Fruit fly (Drosophila melanogaster) whole organism, embryonic: ENCODE measurements around the gene Polr3E.

ENCODE experiments used
- Ada2b ChIP-seq: fragments of 200-800 bp; sonication (Bioruptor generic); IDR thresholded peaks from 2 replicates; pipeline ENCODE4 v1.3.6; 2022; ENCODE audit warnings: missing biosample characterization, missing genetic modification characterization
- Bdp1 ChIP-seq: fragments of 200-800 bp; sonication (Bioruptor generic); optimal IDR thresholded peaks from 3 replicates; lab custom pipeline; 2016; ENCODE audit warnings: missing biosample characterization, missing genetic modification characterization
- Bgb ChIP-seq: fragments of 200-800 bp; sonication (Bioruptor generic); IDR thresholded peaks from 2 replicates; pipeline ENCODE4 v1.3.6; 2022; ENCODE audit warnings: missing biosample characterization, missing genetic modification characterization; ENCODE audit not compliant: partially characterized antibody
- Blimp-1 ChIP-seq: fragments of 200-800 bp; sonication (Bioruptor generic); optimal IDR thresholded peaks from 3 replicates; lab custom pipeline; 2018; ENCODE audit warnings: missing biosample characterization, missing genetic modification characterization, mild to moderate bottlenecking, moderate library complexity, missing genetic modification reagents
- CG1233 ChIP-seq: fragments of 200-800 bp; sonication (Bioruptor generic); optimal IDR thresholded peaks from 4 replicates; lab custom pipeline; 2018; ENCODE audit warnings: missing biosample characterization, mild to moderate bottlenecking, missing genetic modification characterization
- CG12744 ChIP-seq: fragments of 200-800 bp; sonication (Bioruptor generic); optimal IDR thresholded peaks from 2 replicates; lab custom pipeline; 2016; ENCODE audit warnings: missing biosample characterization, missing genetic modification characterization
- CG13775 ChIP-seq: fragments of 200-800 bp; sonication (Bioruptor generic); optimal IDR thresholded peaks from 3 replicates; lab custom pipeline; 2017; ENCODE audit warnings: missing biosample characterization, mild to moderate bottlenecking, missing genetic modification characterization
- CG15073 ChIP-seq: fragments of 200-800 bp; sonication (Bioruptor generic); optimal IDR thresholded peaks from 2 replicates; lab custom pipeline; 2016; ENCODE audit warnings: missing biosample characterization, missing genetic modification characterization
- CG15514 ChIP-seq: fragments of 200-800 bp; sonication (Bioruptor generic); optimal IDR thresholded peaks from 3 replicates; lab custom pipeline; 2017; ENCODE audit warnings: missing biosample characterization, missing genetic modification characterization, mild to moderate bottlenecking, moderate library complexity, missing genetic modification reagents
- CG1603 ChIP-seq: fragments of 200-800 bp; sonication (Bioruptor generic); optimal IDR thresholded peaks from 2 replicates; lab custom pipeline; 2019; ENCODE audit warnings: missing biosample characterization, mild to moderate bottlenecking, missing genetic modification characterization, moderate library complexity
- CG18476 ChIP-seq: fragments of 200-800 bp; sonication (Bioruptor generic); optimal IDR thresholded peaks from 2 replicates; lab custom pipeline; 2016; ENCODE audit warnings: missing biosample characterization, mild to moderate bottlenecking, missing genetic modification characterization
- CG2202 ChIP-seq: fragments of 200-800 bp; sonication (Bioruptor generic); optimal IDR thresholded peaks from 2 replicates; lab custom pipeline; 2018; ENCODE audit warnings: missing biosample characterization, mild to moderate bottlenecking, missing genetic modification characterization
- CG32767 ChIP-seq: fragments of 200-800 bp; sonication (Bioruptor generic); IDR thresholded peaks from 2 replicates; pipeline ENCODE4 v1.3.6; 2022; ENCODE audit warnings: missing biosample characterization, missing genetic modification characterization
- CG3407 ChIP-seq: fragments of 200-800 bp; sonication (Bioruptor generic); optimal IDR thresholded peaks from 2 replicates; lab custom pipeline; 2018; ENCODE audit warnings: missing biosample characterization, mild to moderate bottlenecking, missing genetic modification characterization
- CG4282 ChIP-seq: fragments of 200-800 bp; sonication (Bioruptor generic); optimal IDR thresholded peaks from 2 replicates; lab custom pipeline; 2016; ENCODE audit warnings: missing biosample characterization, missing genetic modification characterization
- CG7987 ChIP-seq: fragments of 200-800 bp; sonication (Bioruptor generic); optimal IDR thresholded peaks from 2 replicates; lab custom pipeline; 2018; ENCODE audit warnings: missing biosample characterization, mild to moderate bottlenecking, missing genetic modification characterization, moderate library complexity
- CG9437 ChIP-seq: fragments of 200-800 bp; sonication (Bioruptor generic); optimal IDR thresholded peaks from 2 replicates; lab custom pipeline; 2018; ENCODE audit warnings: missing biosample characterization, mild to moderate bottlenecking, missing genetic modification characterization
- D19B ChIP-seq: fragments of 200-800 bp; sonication (Bioruptor generic); optimal IDR thresholded peaks from 2 replicates; lab custom pipeline; 2017; ENCODE audit warnings: missing biosample characterization, mild to moderate bottlenecking, missing genetic modification characterization
- Drgx ChIP-seq: fragments of 200-800 bp; sonication (Bioruptor generic); IDR thresholded peaks from 2 replicates; pipeline ENCODE4 v1.3.6; 2022; ENCODE audit warnings: missing biosample characterization, missing genetic modification characterization
- Ets97D ChIP-seq: fragments of 200-800 bp; sonication (Bioruptor generic); optimal IDR thresholded peaks from 3 replicates; lab custom pipeline; 2016; ENCODE audit warnings: missing biosample characterization, missing genetic modification characterization
- Lpt ChIP-seq: fragments of >200 bp; optimal IDR thresholded peaks from 2 replicates; lab custom pipeline; 2018; ENCODE audit warnings: missing biosample characterization, missing genetic modification characterization
- NC2β ChIP-seq: fragments of 200-800 bp; sonication (Bioruptor generic); optimal IDR thresholded peaks from 2 replicates; lab custom pipeline; 2016; ENCODE audit warnings: missing biosample characterization, missing genetic modification characterization
- NfI ChIP-seq: fragments of 200-800 bp; sonication (Bioruptor generic); optimal IDR thresholded peaks from 3 replicates; lab custom pipeline; 2018; ENCODE audit warnings: missing biosample characterization, mild to moderate bottlenecking, missing genetic modification characterization, moderate library complexity
- Optix ChIP-seq: fragments of 200-800 bp; sonication (Bioruptor generic); IDR thresholded peaks from 3 replicates; pipeline ENCODE4 v1.3.6; 2022; ENCODE audit warnings: missing biosample characterization, missing genetic modification characterization
- Pdp1 ChIP-seq, 2 experiments: fragments of 200-800 bp; sonication (Bioruptor generic); optimal IDR thresholded peaks; 3 replicates each; lab custom pipeline; 2016; ENCODE audit warnings: missing biosample characterization in 2 of 2, missing genetic modification characterization in 2 of 2, mild to moderate bottlenecking in 1 of 2, moderate library complexity in 1 of 2
- Poxn ChIP-seq: fragments of 200-800 bp; sonication (Bioruptor generic); IDR thresholded peaks from 2 replicates; pipeline ENCODE4 v1.3.6; 2022; ENCODE audit warnings: missing biosample characterization, missing genetic modification characterization
- Scr ChIP-seq: fragments of 200-800 bp; sonication (Bioruptor generic); IDR thresholded peaks from 2 replicates; pipeline ENCODE4 v1.3.6; 2022; ENCODE audit warnings: missing biosample characterization, missing genetic modification characterization; ENCODE audit not compliant: partially characterized antibody
- Spps ChIP-seq: fragments of 200-800 bp; sonication (Bioruptor generic); optimal IDR thresholded peaks from 2 replicates; lab custom pipeline; 2018; ENCODE audit warnings: missing biosample characterization, mild to moderate bottlenecking, missing genetic modification characterization
- Sry-β ChIP-seq: fragments of 200-800 bp; sonication (Bioruptor generic); optimal IDR thresholded peaks from 2 replicates; lab custom pipeline; 2018; ENCODE audit warnings: missing biosample characterization, mild to moderate bottlenecking, missing genetic modification characterization, moderate library complexity
- Sry-δ ChIP-seq: fragments of 200-800 bp; sonication (Bioruptor generic); optimal IDR thresholded peaks from 2 replicates; lab custom pipeline; 2016; ENCODE audit warnings: missing biosample characterization, missing genetic modification characterization
- Stat92E ChIP-seq, 3 experiments: fragments of >200 bp in 2 of 3; fragments of 200-800 bp in 1 of 3; sonication (Bioruptor generic) in 1 of 3; optimal IDR thresholded peaks; 2 replicates each; lab custom pipeline; 2017 to 2019; ENCODE audit warnings: missing biosample characterization in 3 of 3, missing genetic modification characterization in 3 of 3, mild to moderate bottlenecking in 1 of 3, moderate library complexity in 1 of 3
- ara ChIP-seq: fragments of 200-800 bp; sonication (Bioruptor generic); IDR thresholded peaks from 2 replicates; pipeline ENCODE4 v1.3.6; 2022; ENCODE audit warnings: missing biosample characterization, missing genetic modification characterization
- ato ChIP-seq: fragments of 200-800 bp; sonication (Bioruptor generic); IDR thresholded peaks from 2 replicates; pipeline ENCODE4 v1.3.6; 2022; ENCODE audit warnings: missing biosample characterization, missing genetic modification characterization; ENCODE audit not compliant: partially characterized antibody
- ci ChIP-seq: fragments of 200-800 bp; sonication (Bioruptor generic); IDR thresholded peaks from 3 replicates; pipeline ENCODE4 v1.3.6; 2022; ENCODE audit warnings: missing biosample characterization, missing genetic modification characterization
- da ChIP-seq: fragments of 200-800 bp; sonication (Bioruptor generic); optimal IDR thresholded peaks from 2 replicates; lab custom pipeline; 2016; ENCODE audit warnings: missing biosample characterization, missing genetic modification characterization
- dmrt99B ChIP-seq: fragments of 200-800 bp; sonication (Bioruptor generic); optimal IDR thresholded peaks from 2 replicates; lab custom pipeline; 2018; ENCODE audit warnings: missing biosample characterization, mild to moderate bottlenecking, missing genetic modification characterization, moderate library complexity
- en ChIP-seq: fragments of 200-800 bp; sonication (Bioruptor generic); optimal IDR thresholded peaks from 2 replicates; lab custom pipeline; 2016; ENCODE audit warnings: missing biosample characterization, missing genetic modification characterization
- ewg ChIP-seq: fragments of 200-800 bp; sonication (Bioruptor generic); optimal IDR thresholded peaks from 3 replicates; lab custom pipeline; 2017; ENCODE audit warnings: mild to moderate bottlenecking, missing biosample characterization, missing genetic modification reagents, missing genetic modification characterization
- ftz-f1 ChIP-seq: fragments of 200-800 bp; sonication (Bioruptor generic); optimal IDR thresholded peaks from 2 replicates; lab custom pipeline; 2016; ENCODE audit warnings: missing biosample characterization, missing genetic modification characterization
- h ChIP-seq: fragments of >200 bp; optimal IDR thresholded peaks from 2 replicates; lab custom pipeline; 2017
- luna ChIP-seq: fragments of 200-800 bp; sonication (Bioruptor generic); optimal IDR thresholded peaks from 2 replicates; lab custom pipeline; 2016; ENCODE audit warnings: missing biosample characterization, missing genetic modification characterization
- mam ChIP-seq: fragments of 200-800 bp; sonication (Bioruptor generic); optimal IDR thresholded peaks from 3 replicates; lab custom pipeline; 2016; ENCODE audit warnings: missing biosample characterization, missing genetic modification characterization
- nerfin-2 ChIP-seq: fragments of 200-800 bp; sonication (Bioruptor generic); IDR thresholded peaks from 2 replicates; pipeline ENCODE4 v1.3.6; 2022; ENCODE audit warnings: missing biosample characterization, missing genetic modification characterization; ENCODE audit not compliant: partially characterized antibody
- p53 ChIP-seq: fragments of 200-800 bp; sonication (Bioruptor generic); optimal IDR thresholded peaks from 2 replicates; lab custom pipeline; 2016; ENCODE audit warnings: missing biosample characterization, missing genetic modification characterization
- run ChIP-seq: fragments of 200-800 bp; sonication (Bioruptor generic); optimal IDR thresholded peaks from 3 replicates; lab custom pipeline; 2018; ENCODE audit warnings: missing biosample characterization, mild to moderate bottlenecking, missing genetic modification characterization
- sens ChIP-seq: fragments of 200-800 bp; sonication (Bioruptor generic); peaks from one replicate; lab custom pipeline; 2016; ENCODE audit warnings: missing biosample characterization, missing genetic modification characterization
- sob ChIP-seq: fragments of 200-800 bp; sonication (Bioruptor generic); IDR thresholded peaks from 2 replicates; pipeline ENCODE4 v1.3.6; 2022; ENCODE audit warnings: missing biosample characterization, missing genetic modification characterization
- sr ChIP-seq: fragments of 200-800 bp; sonication (Bioruptor generic); IDR thresholded peaks from 3 replicates; pipeline ENCODE4 v1.3.6; 2022; ENCODE audit warnings: missing biosample characterization, missing genetic modification characterization
- twi ChIP-seq: fragments of 200-800 bp; optimal IDR thresholded peaks from 2 replicates; lab custom pipeline; 2019; ENCODE audit warnings: missing biosample characterization, mild to moderate bottlenecking, missing genetic modification characterization, moderate library complexity
- zfh2 ChIP-seq: fragments of 200-800 bp; sonication (Bioruptor generic); optimal IDR thresholded peaks from 2 replicates; lab custom pipeline; 2016; ENCODE audit warnings: missing biosample characterization, missing genetic modification characterization

Polr3E gene

dm6 chr3L:21037404-21037803 lies 5.8 kb downstream of the Polr3E start (continued):
- TF ChIP-seq Poxn (GFP tag; lab: Robert Waterston, UW) (peak; percentile 43), ewg (GFP tag; lab: Kevin White, UChicago) (peak; percentile 58), CG9437 (GFP tag; lab: Kevin White, UChicago) (peak; percentile 59), sens (peak; percentile 96), Bgb (GFP tag; lab: Robert Waterston, UW) (no peak), Blimp-1 (GFP tag; lab: Kevin White, UChicago) (peak; percentile 88), ato (GFP tag; lab: Robert Waterston, UW) (no peak), Pdp1 (GFP tag; optimal IDR thresholded peaks at IDR 0.05; lab: Kevin White, UChicago) (peak; percentile 56 to 73), luna (GFP tag; lab: Kevin White, UChicago) (no peak), Stat92E (GFP tag; optimal IDR thresholded peaks at IDR 0.05; lab: Kevin White, UChicago) (no peak)

dm6 chr3L:21040831-21041230 lies 9.2 kb downstream of the Polr3E start:
- TF ChIP-seq da (GFP tag; lab: Kevin White, UChicago): no peak
- TF ChIP-seq CG1233 (GFP tag; lab: Kevin White, UChicago): no peak
- TF ChIP-seq CG4282: no peak
- no peak for TF ChIP-seq NC2β
- no peak for TF ChIP-seq CG1603
- TF ChIP-seq h (lab: Kevin White, UChicago): no peak
- no peak for TF ChIP-seq Blimp-1 (GFP tag; lab: Kevin White, UChicago)
- TF ChIP-seq Ets97D (GFP tag; lab: Kevin White, UChicago): no peak
- no peak for TF ChIP-seq NfI
- no peak for TF ChIP-seq Drgx (GFP tag; lab: Robert Waterston, UW)
- TF ChIP-seq sob: no peak
- TF ChIP-seq run (tag; lab: Kevin White, UChicago): no peak
- TF ChIP-seq sr (GFP tag; lab: Robert Waterston, UW): no peak
- no peak for TF ChIP-seq mam (GFP tag; lab: Kevin White, UChicago)
- TF ChIP-seq ci (GFP tag; lab: Robert Waterston, UW): 0 out of 3 replicates have a peak, but pooled peaks have one; percentile 7
- TF ChIP-seq Bdp1 (GFP tag; lab: Kevin White, UChicago): no peak
- peak in 1 of 2 experiments; percentile 26 for TF ChIP-seq Pdp1 (GFP tag; optimal IDR thresholded peaks at IDR 0.05; lab: Kevin White, UChicago)
- no peak for TF ChIP-seq D19B (GFP tag; lab: Kevin White, UChicago)
- TF ChIP-seq CG2202 (tag; lab: Kevin White, UChicago): no peak
- TF ChIP-seq CG32767 (GFP tag; lab: Robert Waterston, UW): no peak
- no peak for TF ChIP-seq Ada2b (GFP tag; lab: Robert Waterston, UW)
- TF ChIP-seq Spps: no peak
- no peak for TF ChIP-seq p53 (GFP tag; lab: Kevin White, UChicago)
- TF ChIP-seq zfh2 (GFP tag; lab: Kevin White, UChicago): no peak
- TF ChIP-seq Optix (GFP tag; lab: Robert Waterston, UW): no peak
- no peak for TF ChIP-seq CG18476 (GFP tag; lab: Kevin White, UChicago)
- no peak for TF ChIP-seq CG12744
- no peak for TF ChIP-seq Scr
- no peak for TF ChIP-seq ftz-f1
- TF ChIP-seq en: no peak
- TF ChIP-seq twi (tag; lab: Kevin White, UChicago): no peak
- peak; percentile 43 for TF ChIP-seq Sry-β (GFP tag; lab: Kevin White, UChicago)
- TF ChIP-seq Sry-δ (GFP tag; lab: Kevin White, UChicago): no peak
- no peak for TF ChIP-seq CG15073
- no peak for TF ChIP-seq CG15514 (GFP tag; lab: Kevin White, UChicago)
- TF ChIP-seq dmrt99B (tag; lab: Kevin White, UChicago): no peak
- no peak for TF ChIP-seq nerfin-2
- no peak for TF ChIP-seq ara
- no peak for TF ChIP-seq Lpt (GFP tag; lab: Kevin White, UChicago)
- TF ChIP-seq CG3407: no peak
- no peak for TF ChIP-seq CG7987 (GFP tag; lab: Kevin White, UChicago)
- TF ChIP-seq CG13775: no peak
